Worm (Caenorhabditis elegans): ENCODE results near the gene ska-3.

- TF ChIP-seq flt-1 (GFP tag; IDR thresholded peaks at IDR 0.05) (no peak), ztf-23 (GFP tag; IDR thresholded peaks at IDR 0.05) (no peak), tab-1 (GFP tag; IDR thresholded peaks at IDR 0.05) (no peak), cog-1 (tag; optimal IDR thresholded peaks at IDR 0.05) (no peak), med-1 (GFP tag; optimal IDR thresholded peaks at IDR 0.05; ENCODE audit: insufficient read depth) (no peak)
These were observed 46.3 kb downstream of the ska-3 start for ce11 chrIII:5632426-5632976.

Measured in whole organism, midembryonic.